Worm (Caenorhabditis elegans) whole organism, mixed stage, embryonic: ENCODE measurements around the gene vps-33.2.

Source experiments
- nhr-12 ChIP-seq: fragments of 150-350 bp; optimal IDR thresholded peaks from 2 replicates; lab custom pipeline; 2014; ENCODE audit warnings: missing biosample characterization, missing genetic modification characterization
- nhr-76 ChIP-seq: sonication (generic microtip); optimal IDR thresholded peaks from 2 replicates; lab custom pipeline; 2017; ENCODE audit warnings: missing biosample characterization, missing genetic modification characterization

DNA sequence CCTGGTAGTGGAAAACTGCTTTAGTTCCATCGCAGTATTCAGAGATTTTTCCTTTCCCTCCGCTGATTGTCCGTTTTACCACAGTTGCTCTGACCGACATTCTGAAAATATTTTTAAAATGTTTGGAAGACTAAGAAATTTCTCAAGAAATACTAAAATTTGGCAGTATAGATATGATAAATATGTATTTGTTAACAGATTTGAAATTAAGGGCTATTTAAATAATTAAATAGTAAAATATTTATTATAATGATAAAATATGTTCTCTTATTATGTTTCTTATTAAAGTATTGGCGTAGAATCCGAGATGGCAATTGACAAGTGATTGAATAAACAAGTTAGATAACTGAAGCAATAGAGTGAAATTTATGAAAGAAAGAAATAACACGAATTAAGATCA lies 6.9 kb upstream of the vps-33.2 start, which contains the start of gene aipr-1:
- TF ChIP-seq nhr-76 (tag; lab: Kevin White, UChicago), result no peak
- TF ChIP-seq nhr-12, result no peak
